Worm (Caenorhabditis elegans): ENCODE results near the gene math-22.

The math-22 gene

ce11 chrII:1893912-1894311 is 11.3 kb upstream of the math-22 start, which contains the start of gene C16C4.1:
TSS of gene C16C4.1 (plus strand) at chrII:1894212.
- no peak for TF ChIP-seq ama-1 (optimal IDR thresholded peaks at IDR 0.05)
- no peak for TF ChIP-seq B0310.2 (tag; optimal IDR thresholded peaks at IDR 0.05)
- TF ChIP-seq tbx-11 (GFP tag; IDR thresholded peaks at IDR 0.05): no peak
- no peak for TF ChIP-seq ets-7 (tag; optimal IDR thresholded peaks at IDR 0.05)
- TF ChIP-seq sea-1 (GFP tag; conservative IDR thresholded peaks at IDR 0.05): no peak
- no peak for TF ChIP-seq F13C5.2 (tag; optimal IDR thresholded peaks at IDR 0.05)
- no peak for TF ChIP-seq pes-1 (GFP tag; IDR thresholded peaks at IDR 0.05)
- TF ChIP-seq aly-1 (tag; optimal IDR thresholded peaks at IDR 0.05): no peak
- TF ChIP-seq flt-1 (GFP tag; IDR thresholded peaks at IDR 0.05): no peak
- TF ChIP-seq hmbx-1 (tag; optimal IDR thresholded peaks at IDR 0.05): no peak
- TF ChIP-seq hmg-4 (GFP tag; optimal IDR thresholded peaks at IDR 0.05): no peak
- no peak for TF ChIP-seq ceh-13 (GFP tag; optimal IDR thresholded peaks at IDR 0.05)
- no peak for TF ChIP-seq ceh-36 (tag; optimal IDR thresholded peaks at IDR 0.05)

- no peak for TF ChIP-seq tbx-11 (GFP tag; IDR thresholded peaks at IDR 0.05)
- no peak for TF ChIP-seq ceh-13 (GFP tag; optimal IDR thresholded peaks at IDR 0.05)
- no peak for TF ChIP-seq tra-4 (tag; optimal IDR thresholded peaks at IDR 0.05)
- no peak for TF ChIP-seq scrt-1 (GFP tag; IDR thresholded peaks at IDR 0.05)
- no peak for TF ChIP-seq hmbx-1 (tag; optimal IDR thresholded peaks at IDR 0.05)
- TF ChIP-seq ceh-36 (tag; optimal IDR thresholded peaks at IDR 0.05): no peak
- no peak for TF ChIP-seq flt-1 (GFP tag; IDR thresholded peaks at IDR 0.05)
- TF ChIP-seq hmg-4 (GFP tag; optimal IDR thresholded peaks at IDR 0.05): no peak
- no peak for TF ChIP-seq B0310.2 (tag; optimal IDR thresholded peaks at IDR 0.05)
- no peak for TF ChIP-seq tbx-37 (GFP tag; conservative IDR thresholded peaks at IDR 0.05)
- TF ChIP-seq F13C5.2 (tag; optimal IDR thresholded peaks at IDR 0.05): no peak
- no peak for TF ChIP-seq sea-1 (GFP tag; conservative IDR thresholded peaks at IDR 0.05)
- TF ChIP-seq hnd-1 (tag; optimal IDR thresholded peaks at IDR 0.05): no peak
- no peak for TF ChIP-seq pes-1 (GFP tag; IDR thresholded peaks at IDR 0.05)
- TF ChIP-seq ama-1 (optimal IDR thresholded peaks at IDR 0.05): no peak
- TF ChIP-seq ets-7 (tag; optimal IDR thresholded peaks at IDR 0.05): no peak
Observed at ce11 chrII:1895278-1895677, 9.9 kb upstream of the math-22 start, which contains the start of gene C46F9.5. TSS of gene C46F9.5 (plus strand) at chrII:1895578.

- no peak for TF ChIP-seq tbx-11 (GFP tag; IDR thresholded peaks at IDR 0.05)
Observed at ce11 chrII:1895762-1896161, 9.4 kb upstream of the math-22 start, which contains the start of gene math-25. TSS of gene math-25 (plus strand) at chrII:1896062.

DNA sequence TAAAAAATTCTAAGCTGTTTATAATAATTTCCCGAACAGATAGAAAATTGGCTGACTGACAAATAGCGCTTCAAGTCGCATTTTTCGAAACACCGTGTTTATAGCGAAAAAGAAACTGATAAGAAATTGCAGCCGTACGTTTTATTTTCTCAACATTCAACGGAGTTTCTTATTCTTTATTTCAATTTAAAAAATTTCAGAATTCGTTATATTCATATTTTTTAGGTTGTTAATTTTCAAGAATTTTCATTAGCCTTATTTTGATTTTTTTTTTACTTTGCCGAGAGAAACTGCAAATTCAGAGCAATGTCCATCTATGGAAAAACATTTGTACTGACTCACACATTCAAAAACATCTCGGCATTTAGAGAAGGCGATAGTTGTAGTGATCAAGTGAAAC is 7.3 kb upstream of the math-22 start, which contains the start of gene C46F9.6:
TSS of gene C46F9.6 (plus strand) at position 301 of the 400 bp plus-strand sequence.
- TF ChIP-seq hmg-4 (GFP tag; optimal IDR thresholded peaks at IDR 0.05): no peak
- no peak for TF ChIP-seq ceh-36 (tag; optimal IDR thresholded peaks at IDR 0.05)
- TF ChIP-seq tbx-37 (GFP tag; conservative IDR thresholded peaks at IDR 0.05): no peak
- no peak for TF ChIP-seq hnd-1 (tag; optimal IDR thresholded peaks at IDR 0.05)
- TF ChIP-seq ets-7 (tag; optimal IDR thresholded peaks at IDR 0.05): no peak
- TF ChIP-seq scrt-1 (GFP tag; IDR thresholded peaks at IDR 0.05): no peak
- no peak for TF ChIP-seq tra-4 (tag; optimal IDR thresholded peaks at IDR 0.05)
- TF ChIP-seq ceh-13 (GFP tag; optimal IDR thresholded peaks at IDR 0.05): no peak
- no peak for TF ChIP-seq aly-1 (tag; optimal IDR thresholded peaks at IDR 0.05)
- no peak for TF ChIP-seq sea-1 (GFP tag; conservative IDR thresholded peaks at IDR 0.05)
- no peak for TF ChIP-seq ama-1 (optimal IDR thresholded peaks at IDR 0.05)
- no peak for TF ChIP-seq B0310.2 (tag; optimal IDR thresholded peaks at IDR 0.05)
- TF ChIP-seq hmbx-1 (tag; optimal IDR thresholded peaks at IDR 0.05): no peak
- TF ChIP-seq tbx-11 (GFP tag; IDR thresholded peaks at IDR 0.05): no peak
- no peak for TF ChIP-seq F13C5.2 (tag; optimal IDR thresholded peaks at IDR 0.05)
- TF ChIP-seq flt-1 (GFP tag; IDR thresholded peaks at IDR 0.05): no peak
- TF ChIP-seq pes-1 (GFP tag; IDR thresholded peaks at IDR 0.05): no peak

ce11 chrII:1899934-1900333 is 5.3 kb upstream of the math-22 start, which contains the start of gene math-24:
TSS of gene math-24 (plus strand) at chrII:1900234.
- TF ChIP-seq tbx-37 (GFP tag; conservative IDR thresholded peaks at IDR 0.05): no peak
- TF ChIP-seq aly-1 (tag; optimal IDR thresholded peaks at IDR 0.05): no peak
- TF ChIP-seq scrt-1 (GFP tag; IDR thresholded peaks at IDR 0.05): no peak
- TF ChIP-seq hmbx-1 (tag; optimal IDR thresholded peaks at IDR 0.05): no peak
- TF ChIP-seq B0310.2 (tag; optimal IDR thresholded peaks at IDR 0.05): no peak
- no peak for TF ChIP-seq hmg-4 (GFP tag; optimal IDR thresholded peaks at IDR 0.05)
- no peak for TF ChIP-seq sea-1 (GFP tag; conservative IDR thresholded peaks at IDR 0.05)
- TF ChIP-seq tbx-11 (GFP tag; IDR thresholded peaks at IDR 0.05): no peak
- TF ChIP-seq F13C5.2 (tag; optimal IDR thresholded peaks at IDR 0.05): no peak
- no peak for TF ChIP-seq ets-7 (tag; optimal IDR thresholded peaks at IDR 0.05)
- TF ChIP-seq flt-1 (GFP tag; IDR thresholded peaks at IDR 0.05): no peak
- TF ChIP-seq ceh-36 (tag; optimal IDR thresholded peaks at IDR 0.05): no peak
- no peak for TF ChIP-seq hnd-1 (tag; optimal IDR thresholded peaks at IDR 0.05)
- TF ChIP-seq ceh-13 (GFP tag; optimal IDR thresholded peaks at IDR 0.05): no peak
- TF ChIP-seq ama-1 (optimal IDR thresholded peaks at IDR 0.05): no peak
- no peak for TF ChIP-seq tra-4 (tag; optimal IDR thresholded peaks at IDR 0.05)
- no peak for TF ChIP-seq pes-1 (GFP tag; IDR thresholded peaks at IDR 0.05)

- no peak for TF ChIP-seq ama-1 (optimal IDR thresholded peaks at IDR 0.05)
- TF ChIP-seq hmbx-1 (tag; optimal IDR thresholded peaks at IDR 0.05): no peak
- no peak for TF ChIP-seq tra-4 (tag; optimal IDR thresholded peaks at IDR 0.05)
- no peak for TF ChIP-seq tbx-37 (GFP tag; conservative IDR thresholded peaks at IDR 0.05)
- TF ChIP-seq ets-7 (tag; optimal IDR thresholded peaks at IDR 0.05): no peak
- no peak for TF ChIP-seq sea-1 (GFP tag; conservative IDR thresholded peaks at IDR 0.05)
- TF ChIP-seq aly-1 (tag; optimal IDR thresholded peaks at IDR 0.05): no peak
- TF ChIP-seq pes-1 (GFP tag; IDR thresholded peaks at IDR 0.05): no peak
- TF ChIP-seq hmg-4 (GFP tag; optimal IDR thresholded peaks at IDR 0.05): no peak
- no peak for TF ChIP-seq F13C5.2 (tag; optimal IDR thresholded peaks at IDR 0.05)
- no peak for TF ChIP-seq B0310.2 (tag; optimal IDR thresholded peaks at IDR 0.05)
- TF ChIP-seq flt-1 (GFP tag; IDR thresholded peaks at IDR 0.05): no peak
- TF ChIP-seq hnd-1 (tag; optimal IDR thresholded peaks at IDR 0.05): no peak
Observed at ce11 chrII:1901981-1902380, 3.2 kb upstream of the math-22 start, which contains the start of gene math-23. TSS of gene math-23 (plus strand) at chrII:1902281.

ce11 chrII:1912741-1913140 is 7.5 kb downstream of the math-22 start, which contains the start of gene math-31:
TSS of gene math-31 (minus strand) at chrII:1912841.
- TF ChIP-seq ama-1 (optimal IDR thresholded peaks at IDR 0.05): no peak
